In genomic region chrII:9828502-9828901, ce11 we compare ENCODE assay signal across 2 worm cellular contexts.
A peak's percentile ranks its signal among the peaks of the same experiment; 100 is the strongest.
TF ChIP-seq lines count a peak whose summit lies in the region.

No protein-coding gene starts in this region.

TF ChIP-seq in whole organism, late embryonic, 69 proteins besides CTCF, POLR2A, EP300 and RAD21:
- TF ChIP-seq ceh-34 (tag; optimal IDR thresholded peaks at IDR 0.05; lab: Kevin White, UChicago): peak; percentile 69
- TF ChIP-seq hlh-8 (tag; optimal IDR thresholded peaks at IDR 0.05; lab: Kevin White, UChicago): no peak

TF ChIP-seq in whole organism, mixed stage, embryonic, 35 proteins besides CTCF, POLR2A, EP300 and RAD21:
- TF ChIP-seq lsy-2 (tag; optimal IDR thresholded peaks at IDR 0.05; lab: Kevin White, UChicago) (no peak), snpc-4 (tag; optimal IDR thresholded peaks at IDR 0.05; lab: Kevin White, UChicago) (no peak), M03D4.4 (tag; optimal IDR thresholded peaks at IDR 0.05; lab: Kevin White, UChicago) (no peak), blmp-1 (tag; optimal IDR thresholded peaks at IDR 0.05; lab: Kevin White, UChicago) (no peak), sem-2 (GFP tag; optimal IDR thresholded peaks at IDR 0.05; lab: Kevin White, UChicago) (no peak), zip-8 (tag; optimal IDR thresholded peaks at IDR 0.05; lab: Kevin White, UChicago) (peak; percentile 74), pha-4 (tag; optimal IDR thresholded peaks at IDR 0.05; lab: Kevin White, UChicago) (no peak), nhr-2 (tag; optimal IDR thresholded peaks at IDR 0.05; lab: Kevin White, UChicago) (peak; percentile 77)
